Fruit fly (Drosophila melanogaster): Measurements from ENCODE around the gene CG31689.

Gene CG31689

DNA sequence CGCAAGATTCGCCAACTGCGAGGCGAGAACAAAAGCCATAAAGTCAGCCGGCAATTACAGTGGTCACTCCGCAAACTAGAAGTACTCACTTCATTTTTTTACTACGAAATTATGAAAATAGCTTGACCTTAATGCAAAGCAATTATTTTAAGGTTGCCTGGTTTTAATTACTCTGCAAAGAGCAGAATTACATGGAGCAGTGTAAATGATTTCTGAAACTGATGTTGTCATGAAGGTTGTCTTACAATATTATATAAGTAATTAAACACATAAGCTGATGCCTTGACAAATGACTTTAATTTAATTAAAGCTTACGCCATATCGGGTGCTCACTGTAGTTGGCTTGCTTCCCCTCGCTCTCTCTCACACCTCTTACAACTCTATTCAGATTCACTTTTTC is 8.7 kb downstream of the CG31689 start (continued):
- TF ChIP-seq CG7928 (GFP tag; optimal IDR thresholded peaks at IDR 0.05) (peak; percentile 37), ems (GFP tag; optimal IDR thresholded peaks at IDR 0.05) (no peak), CG3726 (GFP tag; IDR thresholded peaks at IDR 0.05) (no peak), CG8388 (GFP tag; optimal IDR thresholded peaks at IDR 0.05) (no peak), seq (GFP tag; IDR thresholded peaks at IDR 0.05) (no peak), ewg (GFP tag; optimal IDR thresholded peaks at IDR 0.05) (no peak), Dbx (GFP tag; IDR thresholded peaks at IDR 0.05) (peak; percentile 70), CG17385 (GFP tag; optimal IDR thresholded peaks at IDR 0.05) (peak; percentile 45), Deaf1 (tag; optimal IDR thresholded peaks at IDR 0.05) (peak; percentile 5), CG14965 (GFP tag; optimal IDR thresholded peaks at IDR 0.05; ENCODE audit: borderline replicate concordance) (no peak), HHEX (GFP tag; optimal IDR thresholded peaks at IDR 0.05) (peak; percentile 48), CG11085 (GFP tag; IDR thresholded peaks at IDR 0.05) (no peak), pnt (GFP tag; optimal IDR thresholded peaks at IDR 0.05) (no peak), Elba2 (GFP tag; optimal IDR thresholded peaks at IDR 0.05) (no peak), bab2 (GFP tag; optimal IDR thresholded peaks at IDR 0.05) (peak; percentile 12), Usf (GFP tag; optimal IDR thresholded peaks at IDR 0.05) (peak; percentile 43), YL-1 (GFP tag; optimal IDR thresholded peaks at IDR 0.05) (no peak), D (optimal IDR thresholded peaks at IDR 0.05) (no peak), D (GFP tag; optimal IDR thresholded peaks at IDR 0.05) (no peak), CG17568 (GFP tag; optimal IDR thresholded peaks at IDR 0.05) (no peak), Hr3 (GFP tag; optimal IDR thresholded peaks at IDR 0.05) (peak; percentile 3), CG8924 (tag; optimal IDR thresholded peaks at IDR 0.05) (peak; percentile 23), CG7357 (GFP tag; IDR thresholded peaks at IDR 0.05) (peak; percentile 30; the same call in 1 of the 3 replicates), HLHmδ (GFP tag; optimal IDR thresholded peaks at IDR 0.05) (no peak), CG4854 (GFP tag; optimal IDR thresholded peaks at IDR 0.05) (no peak), salm (tag; optimal IDR thresholded peaks at IDR 0.05) (no peak), B-H1 (GFP tag; IDR thresholded peaks at IDR 0.05) (no peak), CG10431 (GFP tag; optimal IDR thresholded peaks at IDR 0.05) (no peak), Dip2 (GFP tag; IDR thresholded peaks at IDR 0.05) (no peak), tup (GFP tag; optimal IDR thresholded peaks at IDR 0.05) (no peak), Optix (GFP tag; IDR thresholded peaks at IDR 0.05) (no peak), CG8359 (GFP tag; optimal IDR thresholded peaks at IDR 0.05; ENCODE audit: borderline replicate concordance) (no peak), Gug (GFP tag; IDR thresholded peaks at IDR 0.05) (peak; percentile 4; the same call in 1 of the 4 replicates), br (optimal IDR thresholded peaks at IDR 0.05) (no peak), bbx (GFP tag; IDR thresholded peaks at IDR 0.05; ENCODE audit: partially characterized antibody) (no peak), slbo (GFP tag; IDR thresholded peaks at IDR 0.05) (peak; percentile 70), CG12659 (GFP tag; optimal IDR thresholded peaks at IDR 0.05) (peak; percentile 56), hb (GFP tag; IDR thresholded peaks at IDR 0.05; ENCODE audit: partially characterized antibody) (no peak), Aef1 (GFP tag; IDR thresholded peaks at IDR 0.05) (peak; percentile 35; the same call in 2 of the 3 replicates), CG31388 (GFP tag; optimal IDR thresholded peaks at IDR 0.05) (no peak), maf-S (GFP tag; optimal IDR thresholded peaks at IDR 0.05) (peak; percentile 21), CG30020 (tag; optimal IDR thresholded peaks at IDR 0.05) (no peak), Dad (GFP tag; optimal IDR thresholded peaks at IDR 0.05) (no peak), CG4617 (GFP tag; optimal IDR thresholded peaks at IDR 0.05; ENCODE audit: borderline replicate concordance) (no peak), Eip74EF (GFP tag; optimal IDR thresholded peaks at IDR 0.05) (no peak), Mes4 (GFP tag; optimal IDR thresholded peaks at IDR 0.05) (no peak), CG2678 (tag; optimal IDR thresholded peaks at IDR 0.05) (peak; percentile 73), CG7786 (GFP tag; optimal IDR thresholded peaks at IDR 0.05) (peak; percentile 42), bowl (GFP tag; IDR thresholded peaks at IDR 0.05) (no peak), cwo (GFP tag; optimal IDR thresholded peaks at IDR 0.05) (peak; percentile 54), CG2875 (GFP tag; optimal IDR thresholded peaks at IDR 0.05) (no peak), twi (tag; optimal IDR thresholded peaks at IDR 0.05) (no peak)

Data from whole organism, embryonic.